Fruit fly (Drosophila melanogaster) whole organism, embryonic: ENCODE data around the gene spn-F.
A peak's percentile ranks its signal among the peaks of the same experiment; 100 is the strongest.

Experiments used
- Abd-B ChIP-seq: fragments of 200-800 bp; sonication (Bioruptor generic); optimal IDR thresholded peaks from 2 replicates; lab custom pipeline; 2018; ENCODE audit warnings: missing biosample characterization, mild to moderate bottlenecking, missing genetic modification characterization, moderate library complexity
- CG10565 ChIP-seq: fragments of 200-800 bp; sonication (Bioruptor generic); optimal IDR thresholded peaks from 3 replicates; lab custom pipeline; 2016; ENCODE audit warnings: missing biosample characterization, mild to moderate bottlenecking, missing genetic modification characterization
- CG12155 ChIP-seq: fragments of 200-800 bp; sonication (Bioruptor generic); optimal IDR thresholded peaks from 3 replicates; lab custom pipeline; 2016; ENCODE audit warnings: missing biosample characterization, missing genetic modification characterization
- CG13624 ChIP-seq: fragments of 200-800 bp; sonication (Bioruptor generic); optimal IDR thresholded peaks from 2 replicates; lab custom pipeline; 2016; ENCODE audit warnings: missing biosample characterization, missing genetic modification characterization
- CG14965 ChIP-seq: fragments of 200-800 bp; sonication (Bioruptor generic); optimal IDR thresholded peaks from 2 replicates; lab custom pipeline; 2016; ENCODE audit warnings: missing biosample characterization, missing genetic modification characterization, borderline replicate concordance
- CG15269 ChIP-seq: fragments of 200-800 bp; sonication (Bioruptor generic); optimal IDR thresholded peaks from 2 replicates; lab custom pipeline; 2018; ENCODE audit warnings: missing biosample characterization, mild to moderate bottlenecking, missing genetic modification characterization, moderate library complexity
- CG16779 ChIP-seq: fragments of 200-800 bp; sonication (Bioruptor generic); IDR thresholded peaks from 2 replicates; pipeline ENCODE4 v1.3.6; 2022; ENCODE audit warnings: missing biosample characterization, missing genetic modification characterization
- CG17361 ChIP-seq: fragments of 200-800 bp; sonication (Bioruptor generic); IDR thresholded peaks from 3 replicates; pipeline ENCODE4 v1.3.6; 2022; ENCODE audit warnings: missing biosample characterization, missing genetic modification characterization
- CG18476 ChIP-seq: fragments of 200-800 bp; sonication (Bioruptor generic); optimal IDR thresholded peaks from 2 replicates; lab custom pipeline; 2016; ENCODE audit warnings: missing biosample characterization, mild to moderate bottlenecking, missing genetic modification characterization
- CG2199 ChIP-seq: fragments of 200-800 bp; sonication (Bioruptor generic); IDR thresholded peaks from 3 replicates; pipeline ENCODE4 v1.3.6; 2022; ENCODE audit warnings: missing biosample characterization, missing genetic modification characterization
- CG2678 ChIP-seq: fragments of 200-800 bp; sonication (Bioruptor generic); optimal IDR thresholded peaks from 3 replicates; lab custom pipeline; 2019; ENCODE audit warnings: missing biosample characterization, mild to moderate bottlenecking, missing genetic modification characterization, moderate library complexity
- CG30020 ChIP-seq: fragments of 200-800 bp; optimal IDR thresholded peaks from 2 replicates; lab custom pipeline; 2019; ENCODE audit warnings: missing biosample characterization, mild to moderate bottlenecking, missing genetic modification characterization, moderate library complexity
- CG32532 ChIP-seq: fragments of 200-800 bp; sonication (Bioruptor generic); IDR thresholded peaks from 2 replicates; pipeline ENCODE4 v1.3.6; 2022; ENCODE audit warnings: missing biosample characterization, missing genetic modification characterization
- CG4730 ChIP-seq: fragments of 200-800 bp; sonication (Bioruptor generic); IDR thresholded peaks from 2 replicates; pipeline ENCODE4 v1.3.6; 2022; ENCODE audit warnings: missing biosample characterization, missing genetic modification characterization
- CG6683 ChIP-seq: fragments of 200-800 bp; sonication (Bioruptor generic); optimal IDR thresholded peaks from 2 replicates; lab custom pipeline; 2017; ENCODE audit warnings: missing biosample characterization, mild to moderate bottlenecking, missing genetic modification characterization, missing genetic modification reagents
- CG7271 ChIP-seq: fragments of 200-800 bp; sonication (Bioruptor generic); optimal IDR thresholded peaks from 2 replicates; lab custom pipeline; 2018; ENCODE audit warnings: missing biosample characterization, mild to moderate bottlenecking, missing genetic modification characterization, moderate library complexity
- CG8359 ChIP-seq: fragments of 200-800 bp; sonication (Bioruptor generic); optimal IDR thresholded peaks from 2 replicates; lab custom pipeline; 2017; ENCODE audit warnings: missing biosample characterization, mild to moderate bottlenecking, missing genetic modification characterization, borderline replicate concordance
- CG9727 ChIP-seq: fragments of 200-800 bp; sonication (Bioruptor generic); optimal IDR thresholded peaks from 3 replicates; lab custom pipeline; 2017; ENCODE audit warnings: missing biosample characterization, mild to moderate bottlenecking, missing genetic modification characterization
- CG9817 ChIP-seq: fragments of 200-800 bp; sonication (Bioruptor generic); optimal IDR thresholded peaks from 2 replicates; lab custom pipeline; 2018; ENCODE audit warnings: missing biosample characterization, mild to moderate bottlenecking, missing genetic modification characterization, moderate library complexity
- CrebB ChIP-seq: fragments of 200-800 bp; sonication (Bioruptor generic); optimal IDR thresholded peaks from 3 replicates; lab custom pipeline; 2018; ENCODE audit warnings: missing biosample characterization, mild to moderate bottlenecking, missing genetic modification characterization
- Doc2 ChIP-seq: fragments of 200-800 bp; sonication (Bioruptor generic); IDR thresholded peaks from 2 replicates; pipeline ENCODE4 v1.3.6; 2022; ENCODE audit warnings: missing biosample characterization, missing genetic modification characterization
- Dref ChIP-seq: fragments of 200-800 bp; sonication (Bioruptor generic); IDR thresholded peaks from 2 replicates; pipeline ENCODE4 v1.3.6; 2022; ENCODE audit warnings: missing biosample characterization, missing genetic modification characterization
- E2f1 ChIP-seq: fragments of 200-800 bp; sonication (Bioruptor generic); IDR thresholded peaks from 2 replicates; pipeline ENCODE4 v1.3.6; 2022; ENCODE audit warnings: missing biosample characterization, missing genetic modification characterization
- Eip74EF ChIP-seq, 2 experiments: fragments of 200-800 bp in 1 of 2; fragments of >200 bp in 1 of 2; sonication (Bioruptor generic) in 1 of 2; optimal IDR thresholded peaks; 2 replicates each; lab custom pipeline; 2017 to 2019; ENCODE audit warnings: missing biosample characterization in 2 of 2, missing genetic modification characterization in 2 of 2, mild to moderate bottlenecking in 1 of 2, moderate library complexity in 1 of 2
- Ets65A ChIP-seq: fragments of 200-800 bp; sonication (Bioruptor generic); peaks from one replicate; lab custom pipeline; 2016; ENCODE audit warnings: missing biosample characterization, missing genetic modification characterization
- Hmr ChIP-seq: fragments of 200-800 bp; sonication (Bioruptor generic); optimal IDR thresholded peaks from 3 replicates; lab custom pipeline; 2017; ENCODE audit warnings: mild to moderate bottlenecking, missing biosample characterization, missing genetic modification reagents, missing genetic modification characterization
- Med ChIP-seq: fragments of 200-800 bp; sonication (Bioruptor generic); peaks from one replicate; lab custom pipeline; 2016; ENCODE audit warnings: missing biosample characterization, missing genetic modification characterization, mild to moderate bottlenecking, inconsistent platforms, moderate library complexity
- Nf-YA ChIP-seq: fragments of 200-800 bp; sonication (Bioruptor generic); IDR thresholded peaks from 2 replicates; pipeline ENCODE4 v1.3.6; 2022; ENCODE audit warnings: missing biosample characterization, missing genetic modification characterization
- Rfx ChIP-seq: fragments of 200-800 bp; sonication (Bioruptor generic); IDR thresholded peaks from 2 replicates; pipeline ENCODE4 v1.3.6; 2022; ENCODE audit warnings: missing biosample characterization, missing genetic modification characterization
- bcd ChIP-seq: fragments of 200-800 bp; sonication (Bioruptor generic); optimal IDR thresholded peaks from 2 replicates; lab custom pipeline; 2017; ENCODE audit warnings: missing biosample characterization, mild to moderate bottlenecking, missing genetic modification characterization
- chm ChIP-seq: fragments of 200-800 bp; sonication (Bioruptor generic); IDR thresholded peaks from 2 replicates; pipeline ENCODE4 v1.3.6; 2022; ENCODE audit warnings: missing biosample characterization, missing genetic modification characterization
- danr ChIP-seq: fragments of 200-800 bp; sonication (Bioruptor generic); IDR thresholded peaks from 2 replicates; pipeline ENCODE4 v1.3.6; 2022; ENCODE audit warnings: missing biosample characterization, missing genetic modification characterization
- dmrt11E ChIP-seq: fragments of 200-800 bp; sonication (Bioruptor generic); optimal IDR thresholded peaks from 3 replicates; lab custom pipeline; 2018; ENCODE audit warnings: missing biosample characterization, mild to moderate bottlenecking, missing genetic modification characterization, moderate library complexity
- exex ChIP-seq: fragments of 200-800 bp; sonication (Bioruptor generic); optimal IDR thresholded peaks from 4 replicates; lab custom pipeline; 2018; ENCODE audit warnings: missing biosample characterization, mild to moderate bottlenecking, missing genetic modification characterization, moderate library complexity
- fd96Cb ChIP-seq: fragments of 200-800 bp; sonication (Bioruptor generic); optimal IDR thresholded peaks from 2 replicates; lab custom pipeline; 2018; ENCODE audit warnings: missing biosample characterization, mild to moderate bottlenecking, missing genetic modification characterization, moderate library complexity
- ftz-f1 ChIP-seq: fragments of 200-800 bp; sonication (Bioruptor generic); optimal IDR thresholded peaks from 2 replicates; lab custom pipeline; 2016; ENCODE audit warnings: missing biosample characterization, missing genetic modification characterization
- gsb ChIP-seq: fragments of 200-800 bp; sonication (Bioruptor generic); IDR thresholded peaks from 2 replicates; pipeline ENCODE4 v1.3.6; 2022; ENCODE audit warnings: missing biosample characterization, missing genetic modification characterization
- her ChIP-seq: fragments of 200-800 bp; sonication (Bioruptor generic); optimal IDR thresholded peaks from 2 replicates; lab custom pipeline; 2016; ENCODE audit warnings: missing biosample characterization, missing genetic modification characterization
- jigr1 ChIP-seq: fragments of 200-800 bp; sonication (Bioruptor generic); IDR thresholded peaks from 3 replicates; pipeline ENCODE4 v1.3.6; 2022; ENCODE audit warnings: missing biosample characterization, missing genetic modification characterization
- knrl ChIP-seq: fragments of 200-800 bp; sonication (Bioruptor generic); IDR thresholded peaks from 3 replicates; pipeline ENCODE4 v1.3.6; 2022; ENCODE audit warnings: missing biosample characterization, missing genetic modification characterization; ENCODE audit not compliant: partially characterized antibody
- nom ChIP-seq: fragments of 200-800 bp; sonication (Bioruptor generic); optimal IDR thresholded peaks from 2 replicates; lab custom pipeline; 2017; ENCODE audit warnings: missing biosample characterization, missing genetic modification characterization, mild to moderate bottlenecking, moderate library complexity, missing genetic modification reagents
- p53 ChIP-seq: fragments of 200-800 bp; sonication (Bioruptor generic); optimal IDR thresholded peaks from 2 replicates; lab custom pipeline; 2016; ENCODE audit warnings: missing biosample characterization, missing genetic modification characterization
- repo ChIP-seq: fragments of 200-800 bp; sonication (Bioruptor generic); optimal IDR thresholded peaks from 2 replicates; lab custom pipeline; 2016; ENCODE audit warnings: missing biosample characterization, missing genetic modification characterization
- sc ChIP-seq, 3 experiments: fragments of >200 bp in 2 of 3; fragments of 200-800 bp in 1 of 3; sonication (Bioruptor generic) in 1 of 3; optimal IDR thresholded peaks; 2 replicates in 2 of 3; 3 replicates in 1 of 3; lab custom pipeline; 2017; ENCODE audit warnings: mild to moderate bottlenecking in 1 of 3, missing biosample characterization in 1 of 3, missing genetic modification characterization in 1 of 3, missing genetic modification reagents in 1 of 3
- sd ChIP-seq: fragments of 200-800 bp; sonication (Bioruptor generic); optimal IDR thresholded peaks from 3 replicates; lab custom pipeline; 2018; ENCODE audit warnings: missing biosample characterization, mild to moderate bottlenecking, missing genetic modification characterization, moderate library complexity
- sr ChIP-seq: fragments of 200-800 bp; sonication (Bioruptor generic); IDR thresholded peaks from 3 replicates; pipeline ENCODE4 v1.3.6; 2022; ENCODE audit warnings: missing biosample characterization, missing genetic modification characterization
- ssp ChIP-seq: fragments of 200-800 bp; sonication (Bioruptor generic); IDR thresholded peaks from 2 replicates; pipeline ENCODE4 v1.3.6; 2022; ENCODE audit warnings: missing biosample characterization, missing genetic modification characterization
- stwl ChIP-seq: fragments of 200-800 bp; sonication (Bioruptor generic); optimal IDR thresholded peaks from 3 replicates; lab custom pipeline; 2018; ENCODE audit warnings: missing biosample characterization, mild to moderate bottlenecking, missing genetic modification characterization, moderate library complexity
- tio ChIP-seq: fragments of 200-800 bp; sonication (Bioruptor generic); optimal IDR thresholded peaks from 2 replicates; lab custom pipeline; 2017; ENCODE audit warnings: missing biosample characterization, missing genetic modification characterization, inconsistent platforms
- toy ChIP-seq: fragments of 200-800 bp; sonication (Bioruptor generic); IDR thresholded peaks from 2 replicates; pipeline ENCODE4 v1.3.6; 2022; ENCODE audit warnings: missing biosample characterization, missing genetic modification characterization
- z ChIP-seq: fragments of 200-800 bp; sonication (Bioruptor generic); IDR thresholded peaks from 3 replicates; pipeline ENCODE4 v1.3.6; 2022; ENCODE audit warnings: missing biosample characterization, missing genetic modification characterization

The spn-F gene

DNA sequence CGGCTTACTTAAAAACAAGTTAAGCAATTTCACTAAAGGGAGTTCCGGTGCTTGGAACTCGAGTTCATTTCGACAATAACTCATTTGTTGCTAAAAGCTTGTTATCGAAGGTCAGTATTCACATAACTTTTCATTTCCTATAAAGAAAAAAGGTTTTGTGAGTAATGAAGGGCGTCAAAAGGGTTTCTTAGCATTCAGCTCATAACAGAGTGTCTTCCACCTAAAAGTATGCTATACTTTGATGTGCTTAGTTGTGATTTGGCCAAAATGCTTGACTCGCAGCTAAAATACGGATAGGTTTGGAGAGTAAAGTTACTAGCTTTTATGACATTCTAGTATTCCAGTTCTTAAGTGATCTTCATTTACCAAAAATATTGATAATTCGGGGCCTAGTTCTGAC is 9.0 kb downstream of the spn-F start:
- TF ChIP-seq sr (GFP tag; lab: Robert Waterston, UW) (no peak), CG17361 (GFP tag; lab: Robert Waterston, UW) (no peak), CG2678 (tag; lab: Kevin White, UChicago) (no peak), CG10565 (GFP tag; lab: Kevin White, UChicago) (no peak), CG30020 (no peak), CG6683 (GFP tag; lab: Kevin White, UChicago) (no peak), CG9817 (tag; lab: Kevin White, UChicago) (no peak), knrl (GFP tag; lab: Robert Waterston, UW) (no peak), CG14965 (GFP tag; lab: Kevin White, UChicago) (no peak), p53 (no peak), CG16779 (GFP tag; lab: Robert Waterston, UW) (no peak), chm (GFP tag; lab: Robert Waterston, UW) (no peak), her (no peak), toy (GFP tag; lab: Robert Waterston, UW) (no peak), CG15269 (tag; lab: Kevin White, UChicago) (no peak), Nf-YA (GFP tag; lab: Robert Waterston, UW) (no peak), Doc2 (GFP tag; lab: Robert Waterston, UW) (no peak), gsb (GFP tag; lab: Robert Waterston, UW) (no peak), E2f1 (no peak), CrebB (tag; lab: Kevin White, UChicago) (no peak), ssp (no peak), Hmr (no peak), stwl (peak; percentile 85), bcd (peak; percentile 11), CG12155 (no peak), z (GFP tag; lab: Robert Waterston, UW) (no peak), fd96Cb (tag; lab: Kevin White, UChicago) (no peak), CG13624 (GFP tag; lab: Kevin White, UChicago) (peak; percentile 20), CG2199 (GFP tag; lab: Robert Waterston, UW) (peak; percentile 78; the same call in 2 of the 3 replicates), nom (GFP tag; lab: Kevin White, UChicago) (no peak), Rfx (GFP tag; lab: Robert Waterston, UW) (peak; percentile 39; the same call in 1 of the 2 replicates), sc (optimal IDR thresholded peaks at IDR 0.05; lab: Kevin White, UChicago) (no peak), sc (GFP tag; optimal IDR thresholded peaks at IDR 0.05; lab: Kevin White, UChicago) (no peak), ftz-f1 (GFP tag; lab: Kevin White, UChicago) (peak; percentile 75), dmrt11E (tag; lab: Kevin White, UChicago) (no peak), Dref (no peak), jigr1 (GFP tag; lab: Robert Waterston, UW) (no peak), tio (GFP tag; lab: Kevin White, UChicago) (no peak), danr (GFP tag; lab: Robert Waterston, UW) (no peak), CG18476 (GFP tag; lab: Kevin White, UChicago) (no peak), Med (GFP tag; lab: Kevin White, UChicago) (peak; percentile 84), Eip74EF (GFP tag; optimal IDR thresholded peaks at IDR 0.05; lab: Kevin White, UChicago) (peak in 1 of 2 experiments; percentile 30), Ets65A (peak; percentile 7), sd (no peak), CG32532 (peak; percentile 6; the same call in 1 of the 2 replicates), exex (no peak), CG9727 (GFP tag; lab: Kevin White, UChicago) (no peak), repo (GFP tag; lab: Kevin White, UChicago) (no peak), CG4730 (GFP tag; lab: Robert Waterston, UW) (no peak), CG7271 (tag; lab: Kevin White, UChicago) (no peak), CG8359 (GFP tag; lab: Kevin White, UChicago) (no peak), Abd-B (GFP tag; lab: Kevin White, UChicago) (peak; percentile 16)
